Worm (Caenorhabditis elegans) whole organism, midembryonic: ENCODE data around the gene tpk-1.

ENCODE experiments used
- T22C8.4 ChIP-seq: fragments of 200-800 bp; sonication (Bioruptor generic); IDR thresholded peaks from 2 replicates; pipeline ENCODE4 v1.3.6; 2022; ENCODE audit warnings: missing genetic modification characterization, missing compliant biosample characterization
- cog-1 ChIP-seq: sonication (generic microtip); optimal IDR thresholded peaks from 2 replicates; lab custom pipeline; 2016; ENCODE audit warnings: missing genetic modification characterization, missing compliant biosample characterization
- flt-1 ChIP-seq: fragments of 200-800 bp; sonication (Bioruptor generic); IDR thresholded peaks from 2 replicates; pipeline ENCODE4 v1.3.6; 2022; ENCODE audit warnings: missing genetic modification characterization, missing compliant biosample characterization
- klf-2 ChIP-seq: fragments of 200-800 bp; sonication (Bioruptor generic); conservative IDR thresholded peaks from 2 replicates; pipeline ENCODE4 v1.3.6; 2022; ENCODE audit warnings: missing genetic modification reagents, missing genetic modification characterization, missing compliant biosample characterization
- med-1 ChIP-seq: sonication (generic microtip); optimal IDR thresholded peaks from 2 replicates; lab custom pipeline; 2017; ENCODE audit warnings: missing genetic modification characterization, mild to moderate bottlenecking, missing compliant biosample characterization, antibody characterized with exemption, missing genetic modification reagents; ENCODE audit not compliant: insufficient read depth
- ref-1 ChIP-seq: fragments of 200-800 bp; sonication (Bioruptor generic); conservative IDR thresholded peaks from 2 replicates; pipeline ENCODE4 v1.3.6; 2022; ENCODE audit warnings: missing genetic modification reagents, missing genetic modification characterization, missing compliant biosample characterization
- tab-1 ChIP-seq: fragments of 200-800 bp; sonication (Bioruptor generic); IDR thresholded peaks from 2 replicates; pipeline ENCODE4 v1.3.6; 2022; ENCODE audit warnings: missing genetic modification characterization, missing compliant biosample characterization
- ztf-23 ChIP-seq: fragments of 200-800 bp; sonication (Bioruptor generic); IDR thresholded peaks from 2 replicates; pipeline ENCODE4 v1.3.6; 2022; ENCODE audit warnings: missing genetic modification reagents, missing genetic modification characterization, missing compliant biosample characterization
- ztf-29 ChIP-seq: fragments of 200-800 bp; sonication (Bioruptor generic); IDR thresholded peaks from 2 replicates; pipeline ENCODE4 v1.3.6; 2022; ENCODE audit warnings: missing genetic modification reagents, missing genetic modification characterization, missing compliant biosample characterization

DNA sequence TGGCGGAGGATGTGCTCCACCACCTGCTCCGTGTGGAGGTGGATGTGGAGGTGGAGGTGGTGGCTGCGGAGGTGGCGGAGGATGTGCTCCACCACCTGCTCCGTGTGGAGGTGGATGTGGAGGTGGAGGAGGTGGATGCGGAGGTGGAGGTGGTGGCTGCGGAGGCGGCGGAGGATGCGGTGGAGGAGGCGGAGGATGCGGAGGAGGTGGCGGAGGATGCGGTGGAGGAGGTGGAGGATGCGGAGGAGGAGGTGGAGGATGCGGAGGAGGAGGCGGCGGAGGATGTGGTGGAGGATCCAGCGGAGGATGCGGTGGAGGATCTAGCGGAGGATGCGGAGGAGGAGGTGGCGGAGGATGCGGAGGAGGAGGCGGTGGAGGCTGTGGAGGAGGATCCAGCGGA is 50.5 kb downstream of the tpk-1 start:
- TF ChIP-seq flt-1 (no peak), tab-1 (GFP tag; lab: Robert Waterston, UW) (no peak), ref-1 (GFP tag; lab: Robert Waterston, UW) (no peak), cog-1 (tag; lab: Kevin White, UChicago) (no peak), ztf-29 (GFP tag; lab: Robert Waterston, UW) (no peak), T22C8.4 (GFP tag; lab: Robert Waterston, UW) (no peak), ztf-23 (GFP tag; lab: Robert Waterston, UW) (no peak), klf-2 (GFP tag; lab: Robert Waterston, UW) (no peak), med-1 (GFP tag; lab: Kevin White, UChicago) (no peak)
